Worm (Caenorhabditis elegans): Measurements from ENCODE around the gene ZK637.4.

Gene ZK637.4

ce11 chrIII:8899767-8900166 lies 6.2 kb downstream of the ZK637.4 start (continued):
- TF ChIP-seq skn-1 (tag; optimal IDR thresholded peaks at IDR 0.05) (peak; percentile 50), fos-1 (tag; optimal IDR thresholded peaks at IDR 0.05) (no peak), hpl-2 (GFP tag; optimal IDR thresholded peaks at IDR 0.05) (no peak), ceh-82 (tag; optimal IDR thresholded peaks at IDR 0.05) (no peak), mab-9 (GFP tag; IDR thresholded peaks at IDR 0.05) (no peak), fkh-4 (tag; optimal IDR thresholded peaks at IDR 0.05; ENCODE audit: borderline replicate concordance) (no peak), elt-2 (tag; optimal IDR thresholded peaks at IDR 0.05) (no peak), ceh-88 (GFP tag; IDR thresholded peaks at IDR 0.05) (no peak), pqm-1 (tag; optimal IDR thresholded peaks at IDR 0.05) (no peak), egl-27 (tag; optimal IDR thresholded peaks at IDR 0.05) (no peak), pag-3 (tag; optimal IDR thresholded peaks at IDR 0.05; ENCODE audit: borderline replicate concordance, insufficient read depth) (no peak), snu-23 (GFP tag; optimal IDR thresholded peaks at IDR 0.05) (peak; percentile 58), C16A3.4 (tag; optimal IDR thresholded peaks at IDR 0.05) (peak; percentile 13), ceh-63 (GFP tag; optimal IDR thresholded peaks at IDR 0.05) (no peak), xbp-1 (tag; optimal IDR thresholded peaks at IDR 0.05) (peak; percentile 38), fkh-8 (tag; optimal IDR thresholded peaks at IDR 0.05) (peak; percentile 26), mef-2 (tag; optimal IDR thresholded peaks at IDR 0.05) (no peak), C34B4.2 (tag; optimal IDR thresholded peaks at IDR 0.05) (no peak), F16B12.6 (tag; optimal IDR thresholded peaks at IDR 0.05) (no peak), fkh-10 (GFP tag; optimal IDR thresholded peaks at IDR 0.05) (no peak), unc-130 (tag; optimal IDR thresholded peaks at IDR 0.05) (no peak), mdl-1 (tag; optimal IDR thresholded peaks at IDR 0.05) (no peak), egl-13 (tag; optimal IDR thresholded peaks at IDR 0.05) (no peak), unc-86 (tag; optimal IDR thresholded peaks at IDR 0.05) (no peak), ztf-4 (tag; optimal IDR thresholded peaks at IDR 0.05) (no peak), isw-1 (GFP tag; IDR thresholded peaks at IDR 0.05) (peak; percentile 51), blmp-1 (tag; optimal IDR thresholded peaks at IDR 0.05) (peak; percentile 83), nhr-20 (tag; optimal IDR thresholded peaks at IDR 0.05) (peak; percentile 50), alr-1 (tag; optimal IDR thresholded peaks at IDR 0.05; ENCODE audit: borderline replicate concordance) (no peak), rnt-1 (tag; optimal IDR thresholded peaks at IDR 0.05) (no peak)

- TF ChIP-seq nhr-47 (tag; optimal IDR thresholded peaks at IDR 0.05) (peak; percentile 11), nhr-85 (tag) (peak; percentile 37), nhr-71 (tag; optimal IDR thresholded peaks at IDR 0.05) (peak; percentile 35), nhr-19 (GFP tag; conservative IDR thresholded peaks at IDR 0.05) (peak; percentile 29), snu-23 (GFP tag; optimal IDR thresholded peaks at IDR 0.05) (peak; percentile 19), lin-14 (GFP tag; optimal IDR thresholded peaks at IDR 0.05) (peak; percentile 39), grh-1 (GFP tag; IDR thresholded peaks at IDR 0.05) (0 out of 2 replicates have a peak, but pooled peaks have one; percentile 15), swsn-7 (tag; optimal IDR thresholded peaks at IDR 0.05) (peak; percentile 58), C04F5.9 (tag; optimal IDR thresholded peaks at IDR 0.05) (peak; percentile 48)
These were observed 7.5 kb downstream of the ZK637.4 start for ce11 chrIII:8901078-8901477.

ce11 chrIII:8903263-8903662 lies 9.7 kb downstream of the ZK637.4 start:
- TF ChIP-seq irx-1 (tag; optimal IDR thresholded peaks at IDR 0.05) (no peak), efl-1 (optimal IDR thresholded peaks at IDR 0.05) (no peak), efl-1 (GFP tag; optimal IDR thresholded peaks at IDR 0.05 in 1 of 2) (peak in 1 of 2 experiments; percentile 79), aly-2 (tag; optimal IDR thresholded peaks at IDR 0.05) (no peak), nhr-11 (tag; optimal IDR thresholded peaks at IDR 0.05) (no peak)

Data from whole organism, L1 larva.